Worm (Caenorhabditis elegans) whole organism, L1 larva: ENCODE results near the gene ceh-58.
A peak's percentile ranks its signal among the peaks of the same experiment; 100 is the strongest.

ENCODE experiments used
- C16A3.4 ChIP-seq: fragments of 150-350 bp; optimal IDR thresholded peaks from 2 replicates; lab custom pipeline; 2014; ENCODE audit warnings: missing biosample characterization, missing genetic modification characterization
- C34B4.2 ChIP-seq: sonication (generic microtip); optimal IDR thresholded peaks from 2 replicates; lab custom pipeline; 2017; ENCODE audit warnings: mild to moderate bottlenecking, missing genetic modification characterization, missing compliant biosample characterization
- aha-1 ChIP-seq: fragments of 150-350 bp; optimal IDR thresholded peaks from 2 replicates; lab custom pipeline; 2014; ENCODE audit warnings: missing biosample characterization, missing genetic modification characterization
- alr-1 ChIP-seq: fragments of 200-800 bp; sonication (Bioruptor generic); optimal IDR thresholded peaks from 2 replicates; lab custom pipeline; 2018; ENCODE audit warnings: borderline replicate concordance, mild to moderate bottlenecking, missing genetic modification characterization, missing compliant biosample characterization
- ces-1 ChIP-seq: fragments of 150-350 bp; optimal IDR thresholded peaks from 2 replicates; lab custom pipeline; 2014; ENCODE audit warnings: missing biosample characterization, missing genetic modification reagents, missing genetic modification characterization
- dpl-1 ChIP-seq, 3 experiments: fragments of 150-350 bp in 2 of 3; sonication (generic microtip) in 1 of 3; optimal IDR thresholded peaks; 2 replicates each; lab custom pipeline; 2014 to 2017; ENCODE audit warnings: missing biosample characterization in 3 of 3, missing genetic modification characterization in 3 of 3, missing genetic modification reagents in 3 of 3
- efl-1 ChIP-seq, 4 experiments: fragments of 150-350 bp; optimal IDR thresholded peaks in 3 of 4; peaks in 1 of 4; 1 replicate in 1 of 4; 2 replicates in 3 of 4; lab custom pipeline; 2014; ENCODE audit warnings: missing biosample characterization in 2 of 4, missing genetic modification characterization in 2 of 4, missing genetic modification reagents in 2 of 4
- efl-3 ChIP-seq: fragments of 200-800 bp; sonication (Bioruptor generic); optimal IDR thresholded peaks from 2 replicates; lab custom pipeline; 2018; ENCODE audit warnings: mild to moderate bottlenecking, missing genetic modification characterization, missing compliant biosample characterization
- egl-13 ChIP-seq: sonication (generic microtip); optimal IDR thresholded peaks from 2 replicates; lab custom pipeline; 2016; ENCODE audit warnings: missing genotype, missing genetic modification reagents, missing genetic modification characterization, missing compliant biosample characterization
- elt-3 ChIP-seq, 6 experiments: fragments of 150-350 bp in 1 of 6; sonication (generic microtip); optimal IDR thresholded peaks; 2 replicates each; lab custom pipeline; 2017 to 2018; ENCODE audit warnings: missing biosample characterization in 6 of 6, missing genetic modification characterization in 6 of 6, inconsistent platforms in 1 of 6
- hlh-17 ChIP-seq: fragments of 200-800 bp; sonication (Bioruptor generic); optimal IDR thresholded peaks from 2 replicates; lab custom pipeline; 2018; ENCODE audit warnings: missing genetic modification characterization, mild to moderate bottlenecking, missing compliant biosample characterization, moderate library complexity, borderline replicate concordance
- hpl-2 ChIP-seq: fragments of 150-350 bp; optimal IDR thresholded peaks from 2 replicates; lab custom pipeline; 2014; ENCODE audit warnings: missing biosample characterization, missing genetic modification reagents, missing genetic modification characterization
- lin-14 ChIP-seq: fragments of 200-800 bp; sonication (Bioruptor generic); optimal IDR thresholded peaks from 2 replicates; lab custom pipeline; 2018; ENCODE audit warnings: mild to moderate bottlenecking, missing genetic modification characterization, moderate library complexity, missing compliant biosample characterization
- lir-3 ChIP-seq: sonication (generic microtip); optimal IDR thresholded peaks from 2 replicates; lab custom pipeline; 2016; ENCODE audit warnings: mild to moderate bottlenecking, missing genetic modification characterization, moderate library complexity, missing compliant biosample characterization; ENCODE audit not compliant: poor library complexity
- lsy-2 ChIP-seq, 2 experiments: fragments of 150-350 bp; optimal IDR thresholded peaks; 2 replicates each; lab custom pipeline; 2014; ENCODE audit warnings: missing biosample characterization in 2 of 2, missing genetic modification characterization in 2 of 2
- mab-9 ChIP-seq: fragments of 200-800 bp; sonication (Bioruptor generic); IDR thresholded peaks from 2 replicates; pipeline ENCODE4 v1.3.6; 2022; ENCODE audit warnings: missing genetic modification reagents, missing genetic modification characterization, missing compliant biosample characterization
- mep-1 ChIP-seq: fragments of 150-350 bp; optimal IDR thresholded peaks from 2 replicates; lab custom pipeline; 2014; ENCODE audit warnings: missing biosample characterization, missing genetic modification characterization
- nhr-11 ChIP-seq: fragments of 150-350 bp; optimal IDR thresholded peaks from 2 replicates; lab custom pipeline; 2014; ENCODE audit warnings: missing biosample characterization, missing genetic modification characterization
- nhr-77 ChIP-seq: fragments of 150-350 bp; optimal IDR thresholded peaks from 2 replicates; lab custom pipeline; 2014; ENCODE audit warnings: missing biosample characterization, missing genetic modification characterization
- nhr-85 ChIP-seq: sonication (generic microtip); peaks from one replicate; lab custom pipeline; 2016; ENCODE audit warnings: missing genetic modification characterization, inconsistent platforms, missing compliant biosample characterization
- nhr-90 ChIP-seq: sonication (generic microtip); optimal IDR thresholded peaks from 2 replicates; lab custom pipeline; 2016; ENCODE audit warnings: mild to moderate bottlenecking, missing genetic modification characterization, missing compliant biosample characterization; ENCODE audit not compliant: poor library complexity
- rnt-1 ChIP-seq: sonication (generic microtip); optimal IDR thresholded peaks from 2 replicates; lab custom pipeline; 2016; ENCODE audit warnings: mild to moderate bottlenecking, missing genetic modification characterization, moderate library complexity, missing compliant biosample characterization
- snu-23 ChIP-seq: sonication (generic microtip); optimal IDR thresholded peaks from 2 replicates; lab custom pipeline; 2016; ENCODE audit warnings: missing genetic modification characterization, missing compliant biosample characterization
- sox-4 ChIP-seq: sonication (generic microtip); optimal IDR thresholded peaks from 2 replicates; lab custom pipeline; 2016; ENCODE audit warnings: missing genetic modification characterization, missing compliant biosample characterization
- sup-37 ChIP-seq: fragments of 200-800 bp; sonication (Bioruptor generic); optimal IDR thresholded peaks from 2 replicates; lab custom pipeline; 2018; ENCODE audit warnings: mild to moderate bottlenecking, missing genetic modification characterization, missing compliant biosample characterization
- tlp-1 ChIP-seq: fragments of 150-350 bp; optimal IDR thresholded peaks from 2 replicates; lab custom pipeline; 2014; ENCODE audit warnings: missing biosample characterization, missing genetic modification characterization
- unc-86 ChIP-seq: sonication (generic microtip); optimal IDR thresholded peaks from 2 replicates; lab custom pipeline; 2016; ENCODE audit warnings: missing genetic modification characterization, missing compliant biosample characterization
- ztf-11 ChIP-seq, 2 experiments: sonication (generic microtip); optimal IDR thresholded peaks; 2 replicates each; lab custom pipeline; 2016 to 2017; ENCODE audit warnings: missing genetic modification characterization in 2 of 2, missing biosample characterization in 1 of 2, missing compliant biosample characterization in 1 of 2

Gene ceh-58

DNA sequence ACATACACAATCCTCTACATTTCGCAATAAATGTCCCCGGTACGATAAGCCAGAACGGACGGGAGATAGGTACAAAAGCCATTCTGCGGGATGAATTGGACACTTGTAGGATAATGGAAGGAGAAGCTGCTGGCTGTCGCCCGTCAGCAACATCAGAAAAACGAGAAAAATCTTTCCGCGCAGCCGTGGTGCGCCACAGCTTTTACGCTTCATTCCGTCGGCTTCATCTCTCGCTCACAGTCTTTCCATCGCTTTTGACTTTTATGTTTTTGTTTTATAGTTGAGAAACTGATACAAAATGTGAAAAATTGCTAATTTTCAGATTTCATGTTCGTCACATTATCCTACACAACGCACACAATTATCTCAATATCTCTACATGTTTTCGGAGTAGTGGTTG is 23.3 kb downstream of the ceh-58 start, which contains the start of gene C07E3.10:
Gene C07E3.10, plus strand, starts transcription at position 301 of the 400 bp plus-strand sequence.
- TF ChIP-seq lsy-2 (tag; optimal IDR thresholded peaks at IDR 0.05; lab: Kevin White, UChicago) = no peak
- TF ChIP-seq hpl-2 (GFP tag; lab: Kevin White, UChicago) = no peak
- no peak for TF ChIP-seq alr-1 (tag; lab: Kevin White, UChicago)
- no peak for TF ChIP-seq sup-37 (GFP tag; lab: Kevin White, UChicago)

DNA sequence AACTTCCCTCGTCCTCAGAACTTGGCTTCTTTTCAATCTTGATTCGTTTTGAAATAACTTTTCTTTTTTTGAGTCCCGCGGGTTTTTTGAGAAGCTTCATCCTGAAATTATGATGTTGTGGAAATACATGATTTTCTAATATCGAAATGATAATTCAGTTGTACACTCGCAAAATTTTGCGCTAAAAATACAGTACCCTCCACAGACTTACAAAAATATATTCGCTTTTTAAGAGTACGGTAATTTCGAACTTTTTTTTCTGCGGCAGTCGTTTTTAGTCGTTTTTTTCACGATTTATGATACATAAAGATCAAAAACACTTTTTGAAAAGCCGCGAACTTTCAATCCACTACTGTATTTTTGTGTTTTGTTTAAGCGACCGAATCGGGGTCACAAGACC is 24.4 kb downstream of the ceh-58 start, which contains the start of gene pro-2:
Gene pro-2, minus strand, starts transcription at position 101 of the 400 bp plus-strand sequence.
- no peak for TF ChIP-seq nhr-77 (tag; lab: Kevin White, UChicago)
- TF ChIP-seq mep-1 (tag; lab: Kevin White, UChicago) = no peak
- no peak for TF ChIP-seq rnt-1 (tag; lab: Kevin White, UChicago)
- no peak for TF ChIP-seq nhr-85

DNA sequence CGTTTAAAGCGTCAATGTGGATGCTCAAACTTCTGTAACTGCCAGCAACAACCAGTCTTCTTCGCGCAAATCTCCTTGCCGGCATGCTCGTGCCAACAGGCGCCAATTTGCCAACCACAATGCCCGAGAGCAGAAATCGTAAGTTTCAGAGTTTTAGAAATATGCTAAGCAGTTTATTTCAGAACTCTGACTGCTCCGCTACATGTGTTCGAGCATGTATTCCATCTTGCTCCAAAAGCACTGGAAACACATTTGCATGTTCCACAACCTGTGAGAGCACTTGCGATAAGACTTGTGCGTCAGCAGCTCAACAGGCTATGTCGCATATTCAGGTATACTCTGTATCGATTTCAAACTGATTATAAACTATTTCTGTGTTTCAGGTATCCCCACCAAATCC is 39.6 kb downstream of the ceh-58 start:
- TF ChIP-seq mab-9 (GFP tag; lab: Robert Waterston, UW) = no peak
- TF ChIP-seq aha-1 = no peak
- no peak for TF ChIP-seq nhr-77 (tag; lab: Kevin White, UChicago)
- no peak for TF ChIP-seq sup-37 (GFP tag; lab: Kevin White, UChicago)
- TF ChIP-seq tlp-1 (tag; lab: Kevin White, UChicago) = no peak
- TF ChIP-seq C34B4.2 (tag; lab: Kevin White, UChicago) = no peak
- no peak for TF ChIP-seq unc-86 (tag; lab: Kevin White, UChicago)
- TF ChIP-seq nhr-11 (tag; lab: Kevin White, UChicago) = no peak
- TF ChIP-seq efl-3 = no peak

DNA sequence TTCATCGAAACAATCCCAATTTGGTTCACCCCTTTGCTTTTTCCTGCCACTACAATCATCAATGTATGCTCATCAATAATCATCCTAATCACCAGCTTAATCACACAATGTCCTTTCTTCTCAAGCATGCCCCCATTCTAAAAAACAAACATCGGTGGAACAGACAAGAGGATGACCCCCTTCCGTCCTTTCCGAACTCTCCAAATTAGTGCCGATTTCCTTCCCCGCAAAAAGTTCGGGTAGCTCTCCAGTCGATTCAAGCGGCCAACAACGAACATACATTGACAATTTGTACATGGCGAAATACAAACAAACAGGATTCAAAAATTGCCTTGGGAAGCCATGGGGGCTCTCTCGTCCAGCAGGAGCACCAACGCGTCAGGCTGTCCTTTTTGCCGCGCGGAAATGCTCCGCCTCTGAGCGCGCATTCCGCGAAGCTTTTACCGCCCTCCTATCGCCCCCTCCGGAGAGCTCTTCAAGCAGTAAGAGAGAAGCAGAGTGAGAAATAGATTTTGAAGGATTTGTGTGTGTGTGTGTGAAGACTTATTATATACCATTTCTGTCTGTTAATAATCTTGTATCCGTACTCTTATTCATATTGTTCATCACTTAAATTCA is 43.7 kb downstream of the ceh-58 start, which contains the start of gene appg-1:
Gene appg-1, plus strand, starts transcription at position 427 of the 618 bp plus-strand sequence.
- TF ChIP-seq egl-13 (no peak), hlh-17 (no peak), aha-1 (no peak), lir-3 (tag; lab: Kevin White, UChicago) (no peak), snu-23 (GFP tag; lab: Kevin White, UChicago) (no peak), elt-3 (tag; optimal IDR thresholded peaks at IDR 0.05; lab: Kevin White, UChicago) (no peak), nhr-11 (tag; lab: Kevin White, UChicago) (no peak), ces-1 (GFP tag; lab: Kevin White, UChicago) (no peak), C16A3.4 (tag; lab: Kevin White, UChicago) (no peak), dpl-1 (GFP tag; optimal IDR thresholded peaks at IDR 0.05; lab: Kevin White, UChicago) (no peak), unc-86 (tag; lab: Kevin White, UChicago) (no peak), ztf-11 (tag; optimal IDR thresholded peaks at IDR 0.05; lab: Kevin White, UChicago) (no peak), lin-14 (GFP tag; lab: Kevin White, UChicago) (no peak), alr-1 (tag; lab: Kevin White, UChicago) (no peak), sup-37 (GFP tag; lab: Kevin White, UChicago) (no peak), nhr-85 (no peak), sox-4 (tag; lab: Kevin White, UChicago) (no peak), efl-1 (optimal IDR thresholded peaks at IDR 0.05; lab: Kevin White, UChicago) (no peak), efl-1 (GFP tag; optimal IDR thresholded peaks at IDR 0.05 in 1 of 2; lab: Kevin White, UChicago) (no peak)
- TF ChIP-seq, all 84 proteins: peak for 0

DNA sequence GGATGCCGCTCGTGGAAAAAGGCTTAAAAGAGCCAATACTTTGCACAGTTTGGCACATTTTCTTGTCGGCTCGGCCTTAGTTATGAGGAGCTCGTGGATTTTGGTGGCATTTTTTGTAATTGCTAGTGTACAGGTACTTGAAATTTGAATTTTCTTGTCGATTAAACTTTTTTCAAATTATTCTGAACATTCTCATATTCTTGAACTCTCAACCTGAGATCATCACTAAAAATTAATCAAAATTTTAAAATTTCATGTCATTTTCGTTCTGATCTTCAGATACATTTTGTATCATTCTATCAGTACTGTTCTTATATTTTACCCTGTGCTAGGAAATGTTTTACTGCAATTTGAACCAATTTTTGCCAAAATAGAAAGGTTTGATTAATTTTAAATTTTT is 48.0 kb downstream of the ceh-58 start, which contains the start of gene idpp-4:
Gene idpp-4, plus strand, starts transcription at position 51 of the 400 bp plus-strand sequence.
- TF ChIP-seq C16A3.4 (tag; lab: Kevin White, UChicago) = no peak
- no peak for TF ChIP-seq efl-3
- TF ChIP-seq efl-1 (optimal IDR thresholded peaks at IDR 0.05; lab: Kevin White, UChicago) = no peak
- peak in 1 of 2 experiments; percentile 23 for TF ChIP-seq efl-1 (GFP tag; optimal IDR thresholded peaks at IDR 0.05 in 1 of 2; lab: Kevin White, UChicago)
- no peak for TF ChIP-seq nhr-90 (tag; lab: Kevin White, UChicago)
